Fruit fly (Drosophila melanogaster): Measurements from ENCODE around the gene CG10132.

DNA sequence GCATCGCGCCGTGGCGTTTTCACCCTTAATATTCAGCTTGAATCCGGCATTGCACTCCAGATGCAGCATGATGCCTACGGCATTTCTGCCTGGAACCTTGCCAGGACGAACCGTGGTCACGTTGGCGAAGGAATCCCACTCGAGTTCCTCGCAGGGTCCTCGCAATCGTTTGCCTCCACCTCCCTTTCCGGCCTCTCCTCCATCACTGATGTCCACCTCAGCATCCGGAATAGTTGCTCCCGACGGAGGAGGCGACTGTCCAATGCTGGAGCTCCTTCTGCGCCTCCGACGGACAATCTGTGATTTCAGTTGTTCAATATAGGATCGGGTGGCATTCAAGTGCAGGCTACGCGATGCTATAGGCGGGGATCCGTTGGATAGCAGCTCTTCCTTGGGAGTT is 6.4 kb upstream of the CG10132 start:
- no peak for TF ChIP-seq fru (GFP tag; optimal IDR thresholded peaks at IDR 0.05)
- TF ChIP-seq woc (GFP tag; optimal IDR thresholded peaks at IDR 0.05), result no peak
- TF ChIP-seq Hr83 (GFP tag; optimal IDR thresholded peaks at IDR 0.05; ENCODE audit: poor library complexity, severe bottlenecking), result no peak
- no peak for TF ChIP-seq Abd-B (GFP tag; optimal IDR thresholded peaks at IDR 0.05)
- TF ChIP-seq Myc (optimal IDR thresholded peaks at IDR 0.05), result no peak
- no peak for TF ChIP-seq psq (GFP tag; optimal IDR thresholded peaks at IDR 0.05)
- TF ChIP-seq Hnf4 (GFP tag; optimal IDR thresholded peaks at IDR 0.05), result no peak
- TF ChIP-seq Dfd (GFP tag; optimal IDR thresholded peaks at IDR 0.05), result no peak
- no peak for TF ChIP-seq h (GFP tag; optimal IDR thresholded peaks at IDR 0.05)
